Worm (Caenorhabditis elegans) whole organism, young adult: Measurements from ENCODE around the gene str-229.
A peak's percentile ranks its signal among the peaks of the same experiment; 100 is the strongest.

Source experiments
- C06A6.2 ChIP-seq: fragments of 200-800 bp; sonication (Bioruptor generic); conservative IDR thresholded peaks from 2 replicates; pipeline ENCODE4 v1.3.6; 2022; ENCODE audit warnings: missing genetic modification characterization, missing compliant biosample characterization
- F22D6.2 ChIP-seq: sonication (generic microtip); optimal IDR thresholded peaks from 2 replicates; lab custom pipeline; 2016; ENCODE audit warnings: mild to moderate bottlenecking, missing genetic modification characterization, missing compliant biosample characterization
- F37B4.10 ChIP-seq: fragments of 200-800 bp; sonication (Bioruptor generic); IDR thresholded peaks from 2 replicates; pipeline ENCODE4 v1.3.6; 2022; ENCODE audit warnings: missing genetic modification characterization, missing compliant biosample characterization
- F39B2.1 ChIP-seq: fragments of 200-800 bp; sonication (Bioruptor generic); IDR thresholded peaks from 2 replicates; pipeline ENCODE4 v1.3.6; 2022; ENCODE audit warnings: missing genetic modification reagents, missing genetic modification characterization, missing compliant biosample characterization
- T07F8.4 ChIP-seq: sonication (generic microtip); optimal IDR thresholded peaks from 2 replicates; lab custom pipeline; 2016; ENCODE audit warnings: mild to moderate bottlenecking, missing genetic modification characterization, moderate library complexity, missing compliant biosample characterization
- athp-1 ChIP-seq: sonication (generic microtip); optimal IDR thresholded peaks from 2 replicates; lab custom pipeline; 2017; ENCODE audit warnings: mild to moderate bottlenecking, missing genetic modification characterization, missing compliant biosample characterization
- attf-3 ChIP-seq: fragments of 200-800 bp; sonication (Bioruptor generic); conservative IDR thresholded peaks from 2 replicates; pipeline ENCODE4 v1.3.6; 2022; ENCODE audit warnings: missing genetic modification reagents, missing genetic modification characterization, missing compliant biosample characterization
- ccch-3 ChIP-seq: fragments of 200-800 bp; sonication (Bioruptor generic); optimal IDR thresholded peaks from 2 replicates; lab custom pipeline; 2018; ENCODE audit warnings: mild to moderate bottlenecking, missing genetic modification characterization, missing compliant biosample characterization
- dpff-1 ChIP-seq: sonication (generic microtip); optimal IDR thresholded peaks from 2 replicates; lab custom pipeline; 2017; ENCODE audit warnings: mild to moderate bottlenecking, missing genetic modification characterization, missing compliant biosample characterization
- ets-4 ChIP-seq: fragments of 200-800 bp; sonication (Bioruptor generic); optimal IDR thresholded peaks from 2 replicates; lab custom pipeline; 2018; ENCODE audit warnings: mild to moderate bottlenecking, missing genetic modification characterization, missing compliant biosample characterization
- gei-17 ChIP-seq: fragments of 200-800 bp; sonication (Bioruptor generic); optimal IDR thresholded peaks from 2 replicates; lab custom pipeline; 2018; ENCODE audit warnings: mild to moderate bottlenecking, missing genetic modification characterization, missing compliant biosample characterization
- hlh-12 ChIP-seq: sonication (generic microtip); optimal IDR thresholded peaks from 2 replicates; lab custom pipeline; 2016; ENCODE audit warnings: missing genetic modification characterization, missing compliant biosample characterization
- hmg-20 ChIP-seq: fragments of 200-800 bp; sonication (Bioruptor generic); IDR thresholded peaks from 2 replicates; pipeline ENCODE4 v1.3.6; 2022; ENCODE audit warnings: missing genetic modification reagents, missing genetic modification characterization, missing compliant biosample characterization
- hsf-1 ChIP-seq: fragments of 200-800 bp; sonication (Bioruptor generic); IDR thresholded peaks from 2 replicates; pipeline ENCODE4 v1.3.6; 2022; ENCODE audit warnings: missing genetic modification reagents, missing genetic modification characterization, missing compliant biosample characterization
- lag-1 ChIP-seq: fragments of 200-800 bp; sonication (Bioruptor generic); IDR thresholded peaks from 2 replicates; pipeline ENCODE4 v1.3.6; 2022; ENCODE audit warnings: missing genetic modification reagents, missing genetic modification characterization, missing compliant biosample characterization
- let-526 ChIP-seq: fragments of 200-800 bp; sonication (Bioruptor generic); IDR thresholded peaks from 2 replicates; pipeline ENCODE4 v1.3.6; 2022; ENCODE audit warnings: missing genetic modification reagents, missing genetic modification characterization, missing compliant biosample characterization
- lin-26 ChIP-seq: fragments of 200-800 bp; sonication (Bioruptor generic); IDR thresholded peaks from 2 replicates; pipeline ENCODE4 v1.3.6; 2022; ENCODE audit warnings: missing genetic modification reagents, missing genetic modification characterization, missing compliant biosample characterization
- lin-35 ChIP-seq, 3 experiments: fragments of 150-350 bp in 2 of 3; sonication (generic microtip) in 1 of 3; optimal IDR thresholded peaks; 2 replicates each; lab custom pipeline; 2014 to 2018; ENCODE audit warnings: missing biosample characterization in 3 of 3, missing genetic modification characterization in 3 of 3, missing genetic modification reagents in 3 of 3
- lir-1 ChIP-seq: fragments of 200-800 bp; sonication (Bioruptor generic); conservative IDR thresholded peaks from 2 replicates; pipeline ENCODE4 v1.3.6; 2022; ENCODE audit warnings: missing genetic modification reagents, missing genetic modification characterization, missing compliant biosample characterization
- madf-3 ChIP-seq: fragments of 200-800 bp; sonication (Bioruptor generic); IDR thresholded peaks from 2 replicates; pipeline ENCODE4 v1.3.6; 2022; ENCODE audit warnings: missing genetic modification reagents, missing genetic modification characterization, missing compliant biosample characterization
- madf-8 ChIP-seq: fragments of 200-800 bp; sonication (Bioruptor generic); conservative IDR thresholded peaks from 2 replicates; pipeline ENCODE4 v1.3.6; 2022; ENCODE audit warnings: missing genetic modification reagents, missing genetic modification characterization, missing compliant biosample characterization
- mxl-1 ChIP-seq: sonication (generic microtip); optimal IDR thresholded peaks from 2 replicates; lab custom pipeline; 2016; ENCODE audit warnings: missing genetic modification characterization, missing compliant biosample characterization
- nfyb-1 ChIP-seq: fragments of 200-800 bp; sonication (Bioruptor generic); IDR thresholded peaks from 2 replicates; pipeline ENCODE4 v1.3.6; 2022; ENCODE audit warnings: missing genetic modification reagents, missing genetic modification characterization, missing compliant biosample characterization
- nhr-80 ChIP-seq: sonication (generic microtip); optimal IDR thresholded peaks from 2 replicates; lab custom pipeline; 2016; ENCODE audit warnings: missing genetic modification characterization, missing compliant biosample characterization
- pha-4 ChIP-seq: fragments of 150-350 bp; sonication (generic microtip); optimal IDR thresholded peaks from 2 replicates; lab custom pipeline; 2014; ENCODE audit warnings: missing biosample characterization, missing genetic modification reagents, missing genetic modification characterization
- repo-1 ChIP-seq: sonication (generic microtip); optimal IDR thresholded peaks from 2 replicates; lab custom pipeline; 2017; ENCODE audit warnings: mild to moderate bottlenecking, missing genetic modification characterization, missing compliant biosample characterization
- sdz-38 ChIP-seq: sonication (generic microtip); optimal IDR thresholded peaks from 2 replicates; lab custom pipeline; 2016; ENCODE audit warnings: missing genotype, missing genetic modification characterization, missing compliant biosample characterization
- sptf-2 ChIP-seq: fragments of 200-800 bp; sonication (Bioruptor generic); optimal IDR thresholded peaks from 2 replicates; lab custom pipeline; 2018; ENCODE audit warnings: mild to moderate bottlenecking, missing genetic modification characterization, missing compliant biosample characterization
- tbp1 ChIP-seq: fragments of 200-800 bp; sonication (Bioruptor generic); optimal IDR thresholded peaks from 2 replicates; lab custom pipeline; 2018; ENCODE audit warnings: mild to moderate bottlenecking, missing genetic modification characterization, missing compliant biosample characterization
- unc-130 ChIP-seq: sonication (generic microtip); optimal IDR thresholded peaks from 2 replicates; lab custom pipeline; 2016; ENCODE audit warnings: missing genetic modification reagents, missing genetic modification characterization, missing compliant biosample characterization
- ztf-25 ChIP-seq: fragments of 200-800 bp; sonication (Bioruptor generic); IDR thresholded peaks from 2 replicates; pipeline ENCODE4 v1.3.6; 2022; ENCODE audit warnings: missing genetic modification reagents, missing genetic modification characterization, missing compliant biosample characterization

The str-229 gene

ce11 chrV:3892361-3892904, 9.9 kb downstream of the str-229 start, which contains the start of gene C17E7.4 (continued):
- TF ChIP-seq F39B2.1 (GFP tag; lab: Robert Waterston, UW) (no peak), hmg-20 (GFP tag; lab: Robert Waterston, UW) (no peak), sptf-2 (GFP tag; lab: Kevin White, UChicago) (no peak), hlh-12 (tag; lab: Kevin White, UChicago) (no peak), attf-3 (GFP tag; lab: Robert Waterston, UW) (no peak)

- TF ChIP-seq tbp1 (GFP tag; lab: Kevin White, UChicago) (no peak), sdz-38 (tag; lab: Kevin White, UChicago) (no peak), mxl-1 (tag; lab: Kevin White, UChicago) (no peak), T07F8.4 (tag; lab: Kevin White, UChicago) (no peak), lin-26 (GFP tag; lab: Robert Waterston, UW) (no peak), hsf-1 (GFP tag; lab: Robert Waterston, UW) (no peak), pha-4 (tag; lab: Kevin White, UChicago) (no peak), madf-3 (GFP tag; lab: Robert Waterston, UW) (no peak), hlh-12 (tag; lab: Kevin White, UChicago) (no peak), C06A6.2 (GFP tag; lab: Robert Waterston, UW) (no peak), let-526 (GFP tag; lab: Robert Waterston, UW) (no peak), F22D6.2 (tag; lab: Kevin White, UChicago) (no peak), dpff-1 (tag; lab: Kevin White, UChicago) (no peak), repo-1 (tag; lab: Kevin White, UChicago) (no peak), gei-17 (no peak), ztf-25 (GFP tag; lab: Robert Waterston, UW) (no peak)
These were observed 10.4 kb downstream of the str-229 start, which contains the start of gene C17E7.12 for ce11 chrV:3891919-3892318. Gene C17E7.12 (minus strand): TSS chrV:3892019.

- TF ChIP-seq ccch-3 (no peak), F37B4.10 (GFP tag; lab: Robert Waterston, UW) (no peak), madf-8 (GFP tag; lab: Robert Waterston, UW) (no peak), nfyb-1 (GFP tag; lab: Robert Waterston, UW) (no peak), athp-1 (tag; lab: Kevin White, UChicago) (no peak)
These were observed 11.6 kb downstream of the str-229 start, which contains the start of gene C17E7.9 for ce11 chrV:3890761-3891160. Gene C17E7.9 (minus strand): TSS chrV:3890861.

ce11 chrV:3889113-3889512, 13.2 kb downstream of the str-229 start, which contains the start of gene C17E7.13:
Gene C17E7.13 (minus strand): TSS chrV:3889288.
- TF ChIP-seq unc-130 (GFP tag; lab: Kevin White, UChicago) (no peak), nhr-80 (tag; lab: Kevin White, UChicago) (peak; percentile 8), lir-1 (GFP tag; lab: Robert Waterston, UW) (no peak)

ce11 chrV:3886104-3886503, 16.3 kb downstream of the str-229 start, which contains the start of gene nhr-124:
Gene nhr-124 (minus strand): TSS chrV:3886204.
- TF ChIP-seq nfyb-1 (GFP tag; lab: Robert Waterston, UW) (no peak), lin-35 (GFP tag; optimal IDR thresholded peaks at IDR 0.05; lab: Kevin White, UChicago) (no peak), lag-1 (GFP tag; lab: Robert Waterston, UW) (no peak), ets-4 (GFP tag; lab: Kevin White, UChicago) (no peak)
